Worm (Caenorhabditis elegans): Measurements from ENCODE around the gene emb-5.

Gene emb-5

DNA sequence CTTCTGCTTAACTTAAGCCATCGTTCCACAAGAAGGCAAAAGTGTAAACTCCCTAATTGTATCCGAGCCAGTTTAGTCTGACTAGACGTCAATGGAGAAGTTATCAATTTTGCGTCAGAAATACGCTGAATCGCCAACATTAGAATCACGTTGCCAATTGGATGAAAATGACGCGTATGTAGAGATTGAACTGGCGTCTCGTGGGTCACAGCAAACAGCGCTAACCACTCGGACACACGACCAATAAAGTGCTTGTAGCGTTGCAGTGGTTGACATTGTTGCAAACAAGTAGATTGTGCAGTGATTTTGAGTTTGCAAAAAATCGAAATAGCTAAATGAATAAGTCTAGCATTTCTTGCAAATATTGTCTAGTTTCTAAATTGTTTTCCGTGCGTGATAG, 30.9 kb downstream of the emb-5 start (continued):
- TF ChIP-seq mab-5 (tag; optimal IDR thresholded peaks at IDR 0.05) (no peak), ham-2 (GFP tag; optimal IDR thresholded peaks at IDR 0.05) (peak; percentile 82)

DNA sequence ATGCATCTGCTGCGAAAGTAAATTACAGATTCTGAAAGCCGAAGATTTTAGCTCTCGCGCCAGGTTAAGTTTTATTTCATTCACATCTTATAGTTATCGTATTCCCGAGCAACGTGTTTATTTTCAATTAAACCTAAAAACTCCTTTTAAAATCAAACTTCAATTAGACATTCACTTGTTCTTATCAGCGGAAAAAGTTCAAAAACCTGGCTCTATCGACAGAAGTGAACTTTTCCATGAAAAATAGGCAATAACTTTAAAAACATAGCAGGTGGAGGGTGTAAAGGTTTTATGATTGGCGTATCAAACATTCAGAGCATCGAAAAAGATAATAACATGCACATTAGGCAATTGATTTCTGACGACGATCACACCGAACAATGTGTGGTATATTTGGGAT, 31.5 kb downstream of the emb-5 start, which contains the start of gene ppat-1:
ppat-1 (plus strand) TSS at position 316 of the 400 bp plus-strand sequence.
- TF ChIP-seq lin-32 (GFP tag; optimal IDR thresholded peaks at IDR 0.05) (no peak), mab-5 (tag; optimal IDR thresholded peaks at IDR 0.05) (no peak)

DNA sequence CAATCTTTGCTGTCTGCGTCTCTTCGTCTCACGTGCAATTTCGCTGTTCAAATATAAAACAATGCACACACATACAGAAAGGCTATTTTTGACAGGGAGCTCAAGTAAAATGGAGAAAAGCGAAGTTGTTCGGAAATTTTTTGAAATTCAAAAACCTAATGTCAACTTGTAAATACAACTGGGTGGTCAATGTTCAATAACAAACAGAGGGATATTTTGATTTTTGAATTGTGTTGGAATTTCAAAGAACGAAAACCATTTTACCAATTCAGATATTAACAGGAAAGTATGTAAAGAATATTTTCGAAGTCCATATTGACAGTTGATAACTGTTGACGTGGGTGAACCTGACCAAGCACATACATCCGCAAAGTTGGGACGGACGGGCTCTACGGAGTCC, 32.1 kb downstream of the emb-5 start, which contains the start of gene tag-243:
tag-243 (minus strand) TSS at position 101 of the 400 bp plus-strand sequence.
- no peak for TF ChIP-seq mls-2 (tag; optimal IDR thresholded peaks at IDR 0.05)
- no peak for TF ChIP-seq ham-2 (GFP tag; optimal IDR thresholded peaks at IDR 0.05)
- TF ChIP-seq flh-1 (GFP tag; optimal IDR thresholded peaks at IDR 0.05): no peak
- no peak for TF ChIP-seq drap-1 (GFP tag; optimal IDR thresholded peaks at IDR 0.05)

DNA sequence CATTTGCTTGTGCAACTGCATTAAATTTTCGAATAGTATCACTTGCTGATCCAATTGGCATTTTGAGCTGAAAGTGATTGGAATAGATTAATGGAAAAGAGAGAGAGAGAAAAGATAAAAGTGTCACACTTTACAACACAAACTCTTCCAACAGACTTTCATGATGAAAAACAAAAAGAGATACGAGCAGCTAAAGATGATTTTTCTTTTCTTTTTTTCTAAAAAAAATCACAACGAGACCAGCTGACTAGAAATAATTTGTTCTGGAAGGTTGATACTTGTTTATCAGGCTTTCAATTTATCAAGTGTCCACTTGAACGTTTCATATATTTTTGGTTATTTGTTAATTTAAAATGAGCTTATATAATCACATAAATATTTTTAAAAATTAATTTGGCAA, 33.3 kb downstream of the emb-5 start:
- TF ChIP-seq cnd-1 (tag; optimal IDR thresholded peaks at IDR 0.05) (no peak), unc-62 (GFP tag; optimal IDR thresholded peaks at IDR 0.05) (peak; percentile 60), lin-13 (tag; optimal IDR thresholded peaks at IDR 0.05) (no peak), bed-3 (GFP tag; optimal IDR thresholded peaks at IDR 0.05) (no peak), blmp-1 (tag; optimal IDR thresholded peaks at IDR 0.05) (no peak), M03D4.4 (tag; optimal IDR thresholded peaks at IDR 0.05) (no peak), lin-32 (GFP tag; optimal IDR thresholded peaks at IDR 0.05) (no peak)

DNA sequence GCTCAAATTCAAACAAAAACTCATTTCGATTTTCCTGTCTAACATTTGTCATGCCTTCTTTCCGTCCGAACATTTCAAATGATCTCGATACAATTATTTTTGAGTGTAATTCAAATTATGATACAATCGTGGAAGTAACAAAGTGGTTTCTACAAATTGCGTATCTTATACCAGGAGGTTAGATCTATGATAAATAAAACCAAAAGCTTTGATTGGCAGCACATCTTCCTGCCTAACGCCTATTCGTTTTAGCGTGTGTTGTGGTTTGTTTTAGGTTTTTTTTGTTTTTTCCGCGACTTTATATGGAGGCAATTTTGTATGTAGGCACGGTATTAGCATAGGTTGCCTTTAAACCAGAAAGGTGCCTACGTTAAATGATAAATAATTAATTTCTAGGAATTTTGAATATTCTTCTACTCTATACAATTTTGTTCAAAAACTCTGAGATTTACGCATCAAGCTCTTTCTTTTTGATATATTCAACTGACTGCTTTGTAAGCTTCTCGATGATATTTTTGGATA, 40.4 kb downstream of the emb-5 start, which contains the start of gene srg-11:
srg-11 (plus strand) TSS at position 51 of the 522 bp plus-strand sequence.
- TF ChIP-seq blmp-1 (tag; optimal IDR thresholded peaks at IDR 0.05) (no peak), ceh-39 (tag; optimal IDR thresholded peaks at IDR 0.05) (no peak), pha-4 (tag; optimal IDR thresholded peaks at IDR 0.05) (no peak), mep-1 (tag; optimal IDR thresholded peaks at IDR 0.05) (no peak), unc-39 (tag; optimal IDR thresholded peaks at IDR 0.05) (no peak), elt-1 (tag; optimal IDR thresholded peaks at IDR 0.05; ENCODE audit: borderline replicate concordance, insufficient read depth) (no peak), sem-2 (GFP tag; optimal IDR thresholded peaks at IDR 0.05) (no peak), unc-120 (tag; optimal IDR thresholded peaks at IDR 0.05; ENCODE audit: poor library complexity, severe bottlenecking) (no peak)

DNA sequence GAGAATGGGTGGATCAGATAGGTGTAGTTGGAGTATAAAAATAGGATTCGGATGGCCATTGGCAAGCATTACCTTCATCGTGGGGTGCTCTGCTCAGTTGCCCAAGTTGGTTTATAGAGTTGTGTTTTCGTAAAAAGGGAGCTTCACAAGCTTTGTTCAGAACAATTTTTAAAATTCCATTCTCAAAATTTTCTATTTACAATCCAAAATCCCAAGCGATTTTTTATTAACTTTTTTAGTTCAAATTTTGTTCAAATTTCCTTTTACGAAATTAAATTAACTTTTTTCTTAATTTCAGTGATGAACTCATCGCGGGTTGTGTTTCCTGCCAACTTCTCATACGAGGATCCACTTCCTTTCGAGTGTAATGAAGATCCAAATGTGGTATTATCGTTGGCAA, 43.0 kb downstream of the emb-5 start, which contains the start of gene srg-10:
srg-10 (plus strand) TSS at position 301 of the 400 bp plus-strand sequence.
- TF ChIP-seq tbx-8 (GFP tag; optimal IDR thresholded peaks at IDR 0.05) (no peak), bed-3 (GFP tag; optimal IDR thresholded peaks at IDR 0.05) (no peak), zip-8 (tag; optimal IDR thresholded peaks at IDR 0.05) (no peak), ces-1 (GFP tag; optimal IDR thresholded peaks at IDR 0.05) (no peak), nhr-12 (tag; optimal IDR thresholded peaks at IDR 0.05) (no peak), lsy-2 (tag; optimal IDR thresholded peaks at IDR 0.05) (no peak), sem-2 (GFP tag; optimal IDR thresholded peaks at IDR 0.05) (no peak), elt-3 (tag; optimal IDR thresholded peaks at IDR 0.05) (no peak), flh-1 (GFP tag; optimal IDR thresholded peaks at IDR 0.05) (no peak), unc-39 (tag; optimal IDR thresholded peaks at IDR 0.05) (no peak), ceh-39 (tag; optimal IDR thresholded peaks at IDR 0.05) (no peak), unc-62 (GFP tag; optimal IDR thresholded peaks at IDR 0.05) (no peak)

DNA sequence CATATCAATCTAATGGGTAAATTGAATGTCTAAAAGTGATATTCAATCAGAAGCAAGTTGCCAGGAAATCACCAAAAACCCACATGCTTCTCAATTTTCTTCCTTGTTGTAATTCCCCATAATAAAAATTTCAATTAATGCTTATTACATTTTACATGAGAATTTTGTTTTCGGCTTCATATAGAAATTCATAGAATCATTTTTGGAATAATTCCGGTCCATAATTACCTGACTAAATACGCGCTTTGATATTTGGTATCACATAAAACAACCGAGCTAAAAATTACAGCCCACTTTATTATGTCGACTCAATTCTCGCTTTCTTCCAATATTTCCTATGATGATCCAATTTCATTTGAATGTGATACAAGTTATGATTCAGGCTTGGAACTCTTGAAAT, 48.5 kb downstream of the emb-5 start, which contains the start of gene srg-13:
srg-13 (plus strand) TSS at position 301 of the 400 bp plus-strand sequence.
- TF ChIP-seq ceh-83 (GFP tag; optimal IDR thresholded peaks at IDR 0.05) (no peak), nhr-2 (tag; optimal IDR thresholded peaks at IDR 0.05) (no peak), tbx-8 (GFP tag; optimal IDR thresholded peaks at IDR 0.05) (no peak), nhr-237 (tag; optimal IDR thresholded peaks at IDR 0.05) (no peak), ceh-43 (GFP tag; optimal IDR thresholded peaks at IDR 0.05) (no peak), drap-1 (GFP tag; optimal IDR thresholded peaks at IDR 0.05) (no peak), nhr-12 (tag; optimal IDR thresholded peaks at IDR 0.05) (no peak), blmp-1 (tag; optimal IDR thresholded peaks at IDR 0.05) (no peak), elt-3 (tag; optimal IDR thresholded peaks at IDR 0.05) (no peak), nhr-76 (tag; optimal IDR thresholded peaks at IDR 0.05) (no peak), mep-1 (tag; optimal IDR thresholded peaks at IDR 0.05) (no peak), hlh-1 (tag; optimal IDR thresholded peaks at IDR 0.05) (no peak), unc-39 (tag; optimal IDR thresholded peaks at IDR 0.05) (no peak), nhr-28 (tag; optimal IDR thresholded peaks at IDR 0.05) (no peak), unc-62 (GFP tag; optimal IDR thresholded peaks at IDR 0.05) (no peak), cnd-1 (tag; optimal IDR thresholded peaks at IDR 0.05) (no peak), zip-8 (tag; optimal IDR thresholded peaks at IDR 0.05) (no peak)
